Fruit fly (Drosophila melanogaster) whole organism, embryonic: ENCODE results near the gene CG3587.

ENCODE experiments used
- Antp ChIP-seq: fragments of 200-800 bp; sonication (Bioruptor generic); optimal IDR thresholded peaks from 3 replicates; lab custom pipeline; 2016; ENCODE audit warnings: missing biosample characterization, missing genetic modification characterization
- CG10979 ChIP-seq: fragments of 200-800 bp; sonication (Bioruptor generic); optimal IDR thresholded peaks from 2 replicates; lab custom pipeline; 2018; ENCODE audit warnings: missing biosample characterization, mild to moderate bottlenecking, missing genetic modification characterization, moderate library complexity
- CG11085 ChIP-seq: fragments of 200-800 bp; sonication (Bioruptor generic); IDR thresholded peaks from 2 replicates; pipeline ENCODE4 v1.3.6; 2022; ENCODE audit warnings: missing biosample characterization, missing genetic modification characterization
- CG12104 ChIP-seq: fragments of 200-800 bp; sonication (Bioruptor generic); optimal IDR thresholded peaks from 3 replicates; lab custom pipeline; 2016; ENCODE audit warnings: missing biosample characterization, missing genetic modification characterization
- CG12391 ChIP-seq: fragments of 200-800 bp; sonication (Bioruptor generic); optimal IDR thresholded peaks from 3 replicates; lab custom pipeline; 2018; ENCODE audit warnings: missing biosample characterization, mild to moderate bottlenecking, missing genetic modification characterization, moderate library complexity
- CG13424 ChIP-seq: fragments of 200-800 bp; sonication (Bioruptor generic); optimal IDR thresholded peaks from 2 replicates; lab custom pipeline; 2019; ENCODE audit warnings: missing biosample characterization, mild to moderate bottlenecking, missing genetic modification characterization, moderate library complexity
- CG13624 ChIP-seq: fragments of 200-800 bp; sonication (Bioruptor generic); optimal IDR thresholded peaks from 2 replicates; lab custom pipeline; 2016; ENCODE audit warnings: missing biosample characterization, missing genetic modification characterization
- CG14014 ChIP-seq: fragments of 200-800 bp; sonication (Bioruptor generic); IDR thresholded peaks from 2 replicates; pipeline ENCODE4 v1.3.6; 2022; ENCODE audit warnings: missing biosample characterization, missing genetic modification characterization
- CG14965 ChIP-seq: fragments of 200-800 bp; sonication (Bioruptor generic); optimal IDR thresholded peaks from 2 replicates; lab custom pipeline; 2016; ENCODE audit warnings: missing biosample characterization, missing genetic modification characterization, borderline replicate concordance
- CG15479 ChIP-seq: fragments of 200-800 bp; sonication (Bioruptor generic); optimal IDR thresholded peaks from 3 replicates; lab custom pipeline; 2019; ENCODE audit warnings: missing biosample characterization, mild to moderate bottlenecking, missing genetic modification characterization, moderate library complexity
- CG1603 ChIP-seq: fragments of 200-800 bp; sonication (Bioruptor generic); optimal IDR thresholded peaks from 2 replicates; lab custom pipeline; 2019; ENCODE audit warnings: missing biosample characterization, mild to moderate bottlenecking, missing genetic modification characterization, moderate library complexity
- CG16815 ChIP-seq: fragments of 200-800 bp; sonication (Bioruptor generic); optimal IDR thresholded peaks from 3 replicates; lab custom pipeline; 2017; ENCODE audit warnings: missing biosample characterization, mild to moderate bottlenecking, missing genetic modification characterization
- CG18476 ChIP-seq: fragments of 200-800 bp; sonication (Bioruptor generic); optimal IDR thresholded peaks from 2 replicates; lab custom pipeline; 2016; ENCODE audit warnings: missing biosample characterization, mild to moderate bottlenecking, missing genetic modification characterization
- CG3065 ChIP-seq: fragments of 200-800 bp; sonication (Bioruptor generic); optimal IDR thresholded peaks from 2 replicates; lab custom pipeline; 2016; ENCODE audit warnings: missing biosample characterization, missing genetic modification characterization
- CG32532 ChIP-seq: fragments of 200-800 bp; sonication (Bioruptor generic); IDR thresholded peaks from 2 replicates; pipeline ENCODE4 v1.3.6; 2022; ENCODE audit warnings: missing biosample characterization, missing genetic modification characterization
- CG32772 ChIP-seq: fragments of 200-800 bp; sonication (Bioruptor generic); IDR thresholded peaks from 2 replicates; pipeline ENCODE4 v1.3.6; 2022; ENCODE audit warnings: missing biosample characterization, missing genetic modification characterization
- CG4404 ChIP-seq: fragments of 200-800 bp; sonication (Bioruptor generic); IDR thresholded peaks from 2 replicates; pipeline ENCODE4 v1.3.6; 2022; ENCODE audit warnings: missing biosample characterization, missing genetic modification characterization
- CG4730 ChIP-seq: fragments of 200-800 bp; sonication (Bioruptor generic); IDR thresholded peaks from 2 replicates; pipeline ENCODE4 v1.3.6; 2022; ENCODE audit warnings: missing biosample characterization, missing genetic modification characterization
- CG9817 ChIP-seq: fragments of 200-800 bp; sonication (Bioruptor generic); optimal IDR thresholded peaks from 2 replicates; lab custom pipeline; 2018; ENCODE audit warnings: missing biosample characterization, mild to moderate bottlenecking, missing genetic modification characterization, moderate library complexity
- Deaf1 ChIP-seq: fragments of 200-800 bp; optimal IDR thresholded peaks from 3 replicates; lab custom pipeline; 2019; ENCODE audit warnings: missing biosample characterization, mild to moderate bottlenecking, missing genetic modification characterization, moderate library complexity
- Elba2 ChIP-seq: fragments of 200-800 bp; sonication (Bioruptor generic); optimal IDR thresholded peaks from 3 replicates; lab custom pipeline; 2016; ENCODE audit warnings: missing biosample characterization, missing genetic modification characterization
- Ets97D ChIP-seq: fragments of 200-800 bp; sonication (Bioruptor generic); optimal IDR thresholded peaks from 3 replicates; lab custom pipeline; 2016; ENCODE audit warnings: missing biosample characterization, missing genetic modification characterization
- H2.0 ChIP-seq: fragments of 200-800 bp; sonication (Bioruptor generic); IDR thresholded peaks from 2 replicates; pipeline ENCODE4 v1.3.6; 2022; ENCODE audit warnings: missing biosample characterization, missing genetic modification characterization
- HLH4C ChIP-seq: fragments of 200-800 bp; sonication (Bioruptor generic); IDR thresholded peaks from 3 replicates; pipeline ENCODE4 v1.3.6; 2022; ENCODE audit warnings: missing biosample characterization, missing genetic modification characterization; ENCODE audit not compliant: partially characterized antibody
- Jarid2 ChIP-seq: fragments of 200-800 bp; sonication (Bioruptor generic); optimal IDR thresholded peaks from 3 replicates; lab custom pipeline; 2017; ENCODE audit warnings: mild to moderate bottlenecking, missing biosample characterization, missing genetic modification reagents, missing genetic modification characterization
- MBD-R2 ChIP-seq: fragments of 200-800 bp; sonication (Bioruptor generic); IDR thresholded peaks from 2 replicates; pipeline ENCODE4 v1.3.6; 2022; ENCODE audit warnings: missing biosample characterization, missing genetic modification characterization
- Mrtf ChIP-seq: fragments of 200-800 bp; sonication (Bioruptor generic); IDR thresholded peaks from 3 replicates; pipeline ENCODE4 v1.3.6; 2022; ENCODE audit warnings: missing biosample characterization, missing genetic modification characterization
- NC2α ChIP-seq: fragments of 200-800 bp; sonication (Bioruptor generic); optimal IDR thresholded peaks from 2 replicates; lab custom pipeline; 2016; ENCODE audit warnings: missing biosample characterization, missing genetic modification characterization
- Taf1 ChIP-seq: fragments of 200-800 bp; sonication (Bioruptor generic); IDR thresholded peaks from 2 replicates; pipeline ENCODE4 v1.3.6; 2022; ENCODE audit warnings: missing biosample characterization, missing genetic modification characterization
- YL-1 ChIP-seq: fragments of 200-800 bp; sonication (Bioruptor generic); optimal IDR thresholded peaks from 3 replicates; lab custom pipeline; 2017; ENCODE audit warnings: missing biosample characterization, mild to moderate bottlenecking, missing genetic modification characterization
- ab ChIP-seq: fragments of 200-800 bp; sonication (Bioruptor generic); optimal IDR thresholded peaks from 2 replicates; lab custom pipeline; 2016; ENCODE audit warnings: missing biosample characterization, missing genetic modification characterization
- abd-A ChIP-seq: fragments of 200-800 bp; sonication (Bioruptor generic); optimal IDR thresholded peaks from 3 replicates; lab custom pipeline; 2019; ENCODE audit warnings: missing biosample characterization, mild to moderate bottlenecking, missing genetic modification characterization, moderate library complexity
- ash1 ChIP-seq: fragments of 200-800 bp; sonication (Bioruptor generic); optimal IDR thresholded peaks from 2 replicates; lab custom pipeline; 2018; ENCODE audit warnings: missing biosample characterization, mild to moderate bottlenecking, missing genetic modification characterization
- bab2 ChIP-seq: fragments of 200-800 bp; sonication (Bioruptor generic); optimal IDR thresholded peaks from 2 replicates; lab custom pipeline; 2016; ENCODE audit warnings: missing biosample characterization, missing genetic modification characterization
- dmrt11E ChIP-seq: fragments of 200-800 bp; sonication (Bioruptor generic); optimal IDR thresholded peaks from 3 replicates; lab custom pipeline; 2018; ENCODE audit warnings: missing biosample characterization, mild to moderate bottlenecking, missing genetic modification characterization, moderate library complexity
- en ChIP-seq: fragments of 200-800 bp; sonication (Bioruptor generic); optimal IDR thresholded peaks from 2 replicates; lab custom pipeline; 2016; ENCODE audit warnings: missing biosample characterization, missing genetic modification characterization
- gce ChIP-seq: fragments of 200-800 bp; sonication (Bioruptor generic); IDR thresholded peaks from 3 replicates; pipeline ENCODE4 v1.3.6; 2022; ENCODE audit warnings: missing biosample characterization, missing genetic modification characterization
- gt ChIP-seq: fragments of 200-800 bp; sonication (Bioruptor generic); IDR thresholded peaks from 2 replicates; pipeline ENCODE4 v1.3.6; 2022; ENCODE audit warnings: missing biosample characterization, missing genetic modification characterization
- hb ChIP-seq: fragments of 200-800 bp; sonication (Bioruptor generic); IDR thresholded peaks from 3 replicates; pipeline ENCODE4 v1.3.6; 2022; ENCODE audit warnings: missing biosample characterization, missing genetic modification characterization; ENCODE audit not compliant: partially characterized antibody
- insv ChIP-seq, 2 experiments: fragments of 200-800 bp; sonication (Bioruptor generic); optimal IDR thresholded peaks; 3 replicates each; lab custom pipeline; 2016 to 2018; ENCODE audit warnings: missing biosample characterization in 2 of 2, missing genetic modification characterization in 2 of 2
- kni ChIP-seq: fragments of 200-800 bp; sonication (Bioruptor generic); optimal IDR thresholded peaks from 3 replicates; lab custom pipeline; 2017; ENCODE audit warnings: mild to moderate bottlenecking, missing biosample characterization, missing genetic modification reagents, missing genetic modification characterization
- prd ChIP-seq, 3 experiments: fragments of >200 bp in 2 of 3; fragments of 200-800 bp in 1 of 3; sonication (Bioruptor generic) in 1 of 3; optimal IDR thresholded peaks in 2 of 3; IDR thresholded peaks in 1 of 3; 2 replicates in 2 of 3; 3 replicates in 1 of 3; pipeline versions ENCODE4 v1.3.6 to Lab custom; 2017 to 2022; ENCODE audit warnings: missing biosample characterization in 1 of 3, missing genetic modification characterization in 1 of 3
- slou ChIP-seq: fragments of 200-800 bp; sonication (Bioruptor generic); optimal IDR thresholded peaks from 3 replicates; lab custom pipeline; 2016; ENCODE audit warnings: missing biosample characterization, missing genetic modification characterization
- sr ChIP-seq: fragments of 200-800 bp; sonication (Bioruptor generic); IDR thresholded peaks from 3 replicates; pipeline ENCODE4 v1.3.6; 2022; ENCODE audit warnings: missing biosample characterization, missing genetic modification characterization
- ssp ChIP-seq: fragments of 200-800 bp; sonication (Bioruptor generic); IDR thresholded peaks from 2 replicates; pipeline ENCODE4 v1.3.6; 2022; ENCODE audit warnings: missing biosample characterization, missing genetic modification characterization
- trem ChIP-seq: fragments of 200-800 bp; optimal IDR thresholded peaks from 3 replicates; lab custom pipeline; 2019; ENCODE audit warnings: missing biosample characterization, mild to moderate bottlenecking, missing genetic modification characterization, moderate library complexity
- ttk ChIP-seq: fragments of 200-800 bp; sonication (Bioruptor generic); IDR thresholded peaks from 2 replicates; pipeline ENCODE4 v2.1.2; 2022; ENCODE audit warnings: missing biosample characterization, missing genetic modification characterization
- tx ChIP-seq: fragments of 200-800 bp; sonication (Bioruptor generic); optimal IDR thresholded peaks from 2 replicates; lab custom pipeline; 2016; ENCODE audit warnings: missing biosample characterization, missing genetic modification characterization
- unc-4 ChIP-seq: fragments of 200-800 bp; sonication (Bioruptor generic); IDR thresholded peaks from 2 replicates; pipeline ENCODE4 v1.3.6; 2022; ENCODE audit warnings: missing biosample characterization, missing genetic modification characterization; ENCODE audit not compliant: partially characterized antibody
- zfh2 ChIP-seq: fragments of 200-800 bp; sonication (Bioruptor generic); optimal IDR thresholded peaks from 2 replicates; lab custom pipeline; 2016; ENCODE audit warnings: missing biosample characterization, missing genetic modification characterization

CG3587 gene

dm6 chrX:1952898-1953297 lies 12.8 kb downstream of the CG3587 start (continued):
- TF ChIP-seq YL-1 (no peak), slou (GFP tag; lab: Kevin White, UChicago) (peak; percentile 49), Antp (GFP tag; lab: Kevin White, UChicago) (peak; percentile 87), kni (GFP tag; lab: Kevin White, UChicago) (no peak), CG12391 (peak; percentile 36), ssp (peak; percentile 72), CG4730 (GFP tag; lab: Robert Waterston, UW) (peak; percentile 57; the same call in 1 of the 2 replicates), hb (no peak), abd-A (peak; percentile 28), unc-4 (peak; percentile 28; the same call in 1 of the 2 replicates), Mrtf (peak; percentile 87), HLH4C (GFP tag; lab: Robert Waterston, UW) (no peak), bab2 (GFP tag; lab: Kevin White, UChicago) (peak; percentile 75), CG10979 (peak; percentile 80), CG13624 (GFP tag; lab: Kevin White, UChicago) (peak; percentile 65), CG32772 (peak; percentile 79), trem (peak; percentile 59), ttk (GFP tag; lab: Robert Waterston, UW) (peak; percentile 71), sr (GFP tag; lab: Robert Waterston, UW) (peak; percentile 51; the same call in 2 of the 3 replicates), CG18476 (GFP tag; lab: Kevin White, UChicago) (no peak), CG16815 (peak; percentile 62), gce (GFP tag; lab: Robert Waterston, UW) (0 out of 3 replicates have a peak, but pooled peaks have one; percentile 39), Elba2 (GFP tag; lab: Kevin White, UChicago) (no peak), CG14965 (GFP tag; lab: Kevin White, UChicago) (peak; percentile 39), insv (GFP tag; optimal IDR thresholded peaks at IDR 0.05; lab: Kevin White, UChicago) (peak in 1 of 2 experiments; percentile 56), CG1603 (tag; lab: Kevin White, UChicago) (peak; percentile 72), CG15479 (GFP tag; lab: Kevin White, UChicago) (no peak), Ets97D (peak; percentile 52), Taf1 (GFP tag; lab: Robert Waterston, UW) (no peak), H2.0 (peak; percentile 60), Deaf1 (tag; lab: Kevin White, UChicago) (peak; percentile 5), CG14014 (GFP tag; lab: Robert Waterston, UW) (peak; percentile 61; the same call in 1 of the 2 replicates), CG13424 (peak; percentile 38), prd (optimal IDR thresholded peaks at IDR 0.05; lab: Kevin White, UChicago) (no peak), prd (GFP tag; IDR thresholded peaks at IDR 0.05; lab: Robert Waterston, UW) (peak; percentile 85), dmrt11E (tag; lab: Kevin White, UChicago) (peak; percentile 29), MBD-R2 (GFP tag; lab: Robert Waterston, UW) (0 out of 2 replicates have a peak, but pooled peaks have one; percentile 28), CG11085 (peak; percentile 78), gt (GFP tag; lab: Robert Waterston, UW) (peak; percentile 39; the same call in 1 of the 2 replicates), ash1 (GFP tag; lab: Kevin White, UChicago) (peak; percentile 43), CG9817 (tag; lab: Kevin White, UChicago) (peak; percentile 65), NC2α (GFP tag; lab: Kevin White, UChicago) (peak; percentile 33), tx (GFP tag; lab: Kevin White, UChicago) (peak; percentile 48), CG3065 (GFP tag; lab: Kevin White, UChicago) (peak; percentile 15), CG12104 (GFP tag; lab: Kevin White, UChicago) (no peak), en (GFP tag; lab: Kevin White, UChicago) (peak; percentile 6), CG4404 (GFP tag; lab: Robert Waterston, UW) (peak; percentile 56), zfh2 (GFP tag; lab: Kevin White, UChicago) (peak; percentile 53), CG32532 (GFP tag; lab: Robert Waterston, UW) (peak; percentile 90), ab (GFP tag; lab: Kevin White, UChicago) (peak; percentile 18), Jarid2 (peak; percentile 47)
